Worm (Caenorhabditis elegans) whole organism, L4 larva: ENCODE results near the gene W05H9.2.

ENCODE experiments used
- F26F4.8 ChIP-seq: fragments of 200-800 bp; sonication (Bioruptor generic); conservative IDR thresholded peaks from 2 replicates; pipeline ENCODE4 v1.3.6; 2022; ENCODE audit warnings: missing genetic modification characterization, missing compliant biosample characterization
- F37D6.2 ChIP-seq: sonication (generic microtip); optimal IDR thresholded peaks from 2 replicates; lab custom pipeline; 2016; ENCODE audit warnings: mild to moderate bottlenecking, missing genetic modification characterization, missing compliant biosample characterization
- T20F7.1 ChIP-seq: fragments of 200-800 bp; sonication (Bioruptor generic); optimal IDR thresholded peaks from 2 replicates; lab custom pipeline; 2018; ENCODE audit warnings: mild to moderate bottlenecking, missing genetic modification characterization, missing compliant biosample characterization
- Y48G9A.11 ChIP-seq: fragments of 200-800 bp; sonication (Bioruptor generic); IDR thresholded peaks from 2 replicates; pipeline ENCODE4 v1.3.6; 2022; ENCODE audit warnings: missing genetic modification reagents, missing genetic modification characterization, missing compliant biosample characterization
- ZK337.2 ChIP-seq: fragments of 200-800 bp; sonication (Bioruptor generic); IDR thresholded peaks from 2 replicates; pipeline ENCODE4 v1.3.6; 2022; ENCODE audit warnings: missing genetic modification reagents, missing genetic modification characterization, missing compliant biosample characterization
- ZK546.5 ChIP-seq, 2 experiments: sonication (generic microtip); optimal IDR thresholded peaks; 2 replicates each; lab custom pipeline; 2017; ENCODE audit warnings: missing biosample characterization in 2 of 2, missing genetic modification characterization in 2 of 2
- attf-4 ChIP-seq: sonication (generic microtip); optimal IDR thresholded peaks from 3 replicates; lab custom pipeline; 2017; ENCODE audit warnings: missing biosample characterization, missing genetic modification characterization
- ceh-20 ChIP-seq: fragments of 200-800 bp; sonication (Bioruptor generic); IDR thresholded peaks from 2 replicates; pipeline ENCODE4 v1.3.6; 2022; ENCODE audit warnings: missing genetic modification reagents, missing genetic modification characterization, missing compliant biosample characterization
- ceh-32 ChIP-seq: sonication (generic microtip); optimal IDR thresholded peaks from 2 replicates; lab custom pipeline; 2016; ENCODE audit warnings: mild to moderate bottlenecking, missing genetic modification characterization, missing compliant biosample characterization; ENCODE audit not compliant: poor library complexity
- ceh-82 ChIP-seq: sonication (generic microtip); optimal IDR thresholded peaks from 2 replicates; lab custom pipeline; 2017; ENCODE audit warnings: missing biosample characterization, missing genetic modification characterization
- daf-12 ChIP-seq: fragments of 150-350 bp; optimal IDR thresholded peaks from 2 replicates; lab custom pipeline; 2014; ENCODE audit warnings: missing biosample characterization, missing genetic modification reagents, missing genetic modification characterization
- daf-16 ChIP-seq, 3 experiments: sonication (generic microtip); optimal IDR thresholded peaks; 2 replicates each; lab custom pipeline; 2016 to 2017; ENCODE audit warnings: missing genetic modification characterization in 3 of 3, missing genetic modification reagents in 3 of 3, mild to moderate bottlenecking in 2 of 3, missing compliant biosample characterization in 2 of 3, missing biosample characterization in 1 of 3, moderate library complexity in 1 of 3
- daf-19 ChIP-seq: fragments of 200-800 bp; sonication (Bioruptor generic); conservative IDR thresholded peaks from 2 replicates; pipeline ENCODE4 v1.3.6; 2022; ENCODE audit warnings: missing genetic modification characterization, missing compliant biosample characterization
- daf-8 ChIP-seq: fragments of 200-800 bp; sonication (Bioruptor generic); IDR thresholded peaks from 2 replicates; pipeline ENCODE4 v1.3.6; 2022; ENCODE audit warnings: missing genetic modification characterization, missing compliant biosample characterization
- dmd-8 ChIP-seq: fragments of 200-800 bp; sonication (Bioruptor generic); IDR thresholded peaks from 2 replicates; pipeline ENCODE4 v1.3.6; 2022; ENCODE audit warnings: missing genetic modification characterization, missing compliant biosample characterization
- dmd-9 ChIP-seq: fragments of 200-800 bp; sonication (Bioruptor generic); IDR thresholded peaks from 2 replicates; pipeline ENCODE4 v1.3.6; 2022; ENCODE audit warnings: missing genetic modification reagents, missing genetic modification characterization, missing compliant biosample characterization
- dpl-1 ChIP-seq: fragments of 150-350 bp; optimal IDR thresholded peaks from 2 replicates; lab custom pipeline; 2014; ENCODE audit warnings: missing biosample characterization, missing genetic modification reagents, missing genetic modification characterization
- duxl-1 ChIP-seq: sonication (generic microtip); optimal IDR thresholded peaks from 2 replicates; lab custom pipeline; 2016; ENCODE audit warnings: mild to moderate bottlenecking, missing genetic modification characterization, moderate library complexity, missing compliant biosample characterization; ENCODE audit not compliant: poor library complexity
- egl-43 ChIP-seq: fragments of 200-800 bp; sonication (Bioruptor generic); IDR thresholded peaks from 2 replicates; pipeline ENCODE4 v1.3.6; 2022; ENCODE audit warnings: missing genetic modification reagents, missing genetic modification characterization, missing compliant biosample characterization
- fos-1 ChIP-seq: fragments of 150-350 bp; optimal IDR thresholded peaks from 2 replicates; lab custom pipeline; 2014; ENCODE audit warnings: missing biosample characterization, missing genetic modification characterization
- gei-8 ChIP-seq: fragments of 200-800 bp; sonication (Bioruptor generic); optimal IDR thresholded peaks from 2 replicates; lab custom pipeline; 2018; ENCODE audit warnings: mild to moderate bottlenecking, missing genetic modification characterization, missing compliant biosample characterization
- hlh-11 ChIP-seq: fragments of 200-800 bp; sonication (Bioruptor generic); optimal IDR thresholded peaks from 2 replicates; lab custom pipeline; 2018; ENCODE audit warnings: mild to moderate bottlenecking, missing genetic modification characterization, missing compliant biosample characterization
- hlh-30 ChIP-seq: sonication (generic microtip); optimal IDR thresholded peaks from 2 replicates; lab custom pipeline; 2017; ENCODE audit warnings: antibody characterized with exemption, mild to moderate bottlenecking, missing genetic modification characterization, missing compliant biosample characterization; ENCODE audit not compliant: insufficient read depth
- lim-7 ChIP-seq: fragments of 200-800 bp; sonication (Bioruptor generic); IDR thresholded peaks from 2 replicates; pipeline ENCODE4 v1.3.6; 2022; ENCODE audit warnings: missing genetic modification characterization, missing compliant biosample characterization
- lin-39 ChIP-seq: fragments of 150-350 bp; optimal IDR thresholded peaks from 2 replicates; lab custom pipeline; 2014; ENCODE audit warnings: missing biosample characterization, missing genetic modification reagents, missing genetic modification characterization
- madf-5 ChIP-seq, 2 experiments: fragments of 200-800 bp; sonication (Bioruptor generic); IDR thresholded peaks; 2 replicates each; pipeline ENCODE4 v1.3.6; 2022; ENCODE audit warnings: missing compliant biosample characterization in 2 of 2, missing genetic modification characterization in 2 of 2
- mdl-1 ChIP-seq, 2 experiments: fragments of 150-350 bp in 1 of 2; sonication (generic microtip) in 1 of 2; optimal IDR thresholded peaks; 2 replicates each; lab custom pipeline; 2014 to 2017; ENCODE audit warnings: missing biosample characterization in 2 of 2, missing genetic modification characterization in 2 of 2
- mdt-29 ChIP-seq: fragments of 200-800 bp; sonication (Bioruptor generic); IDR thresholded peaks from 2 replicates; pipeline ENCODE4 v1.3.6; 2022; ENCODE audit warnings: missing genetic modification reagents, missing genetic modification characterization, missing compliant biosample characterization
- mep-1 ChIP-seq: fragments of 150-350 bp; sonication (generic microtip); optimal IDR thresholded peaks from 3 replicates; lab custom pipeline; 2014; ENCODE audit warnings: missing biosample characterization, missing genetic modification characterization
- mes-2 ChIP-seq: sonication (generic microtip); optimal IDR thresholded peaks from 2 replicates; lab custom pipeline; 2016; ENCODE audit warnings: missing genotype, mild to moderate bottlenecking, missing genetic modification characterization, missing compliant biosample characterization; ENCODE audit not compliant: poor library complexity, severe bottlenecking
- nhr-102 ChIP-seq: sonication (generic microtip); optimal IDR thresholded peaks from 2 replicates; lab custom pipeline; 2016; ENCODE audit warnings: mild to moderate bottlenecking, missing genetic modification characterization, moderate library complexity, missing compliant biosample characterization
- nhr-11 ChIP-seq: fragments of 150-350 bp; optimal IDR thresholded peaks from 2 replicates; lab custom pipeline; 2014; ENCODE audit warnings: missing biosample characterization, missing genetic modification characterization
- nhr-111 ChIP-seq: fragments of 200-800 bp; sonication (Bioruptor generic); optimal IDR thresholded peaks from 2 replicates; lab custom pipeline; 2018; ENCODE audit warnings: mild to moderate bottlenecking, missing genetic modification characterization, missing compliant biosample characterization
- nhr-25 ChIP-seq: sonication (generic microtip); optimal IDR thresholded peaks from 2 replicates; lab custom pipeline; 2017; ENCODE audit warnings: missing genetic modification characterization, mild to moderate bottlenecking, missing compliant biosample characterization, antibody characterized with exemption, moderate library complexity, borderline replicate concordance; ENCODE audit not compliant: insufficient read depth
- nhr-28 ChIP-seq: fragments of 150-350 bp; optimal IDR thresholded peaks from 2 replicates; lab custom pipeline; 2014; ENCODE audit warnings: missing biosample characterization, missing genetic modification characterization
- nhr-76 ChIP-seq: fragments of 150-350 bp; optimal IDR thresholded peaks from 2 replicates; lab custom pipeline; 2014; ENCODE audit warnings: missing biosample characterization, missing genetic modification characterization
- nhr-77 ChIP-seq: fragments of 150-350 bp; optimal IDR thresholded peaks from 2 replicates; lab custom pipeline; 2014; ENCODE audit warnings: missing biosample characterization, missing genetic modification characterization
- php-3 ChIP-seq: fragments of 200-800 bp; sonication (Bioruptor generic); IDR thresholded peaks from 2 replicates; pipeline ENCODE4 v1.3.6; 2022; ENCODE audit warnings: missing genetic modification reagents, missing genetic modification characterization, missing compliant biosample characterization
- saeg-2 ChIP-seq: fragments of 200-800 bp; sonication (Bioruptor generic); IDR thresholded peaks from 2 replicates; pipeline ENCODE4 v1.3.6; 2022; ENCODE audit warnings: missing genetic modification reagents, missing genetic modification characterization, missing compliant biosample characterization
- sdz-12 ChIP-seq: fragments of 200-800 bp; sonication (Bioruptor generic); optimal IDR thresholded peaks from 2 replicates; lab custom pipeline; 2018; ENCODE audit warnings: mild to moderate bottlenecking, missing genetic modification characterization, missing compliant biosample characterization
- set-16 ChIP-seq: fragments of 200-800 bp; sonication (Bioruptor generic); IDR thresholded peaks from 2 replicates; pipeline ENCODE4 v1.3.6; 2022; ENCODE audit warnings: missing genetic modification reagents, missing genetic modification characterization, missing compliant biosample characterization
- skn-1 ChIP-seq: fragments of 150-350 bp; optimal IDR thresholded peaks from 2 replicates; lab custom pipeline; 2014; ENCODE audit warnings: missing biosample characterization, missing genetic modification characterization
- snpc-1.2 ChIP-seq: fragments of 200-800 bp; sonication (Bioruptor generic); IDR thresholded peaks from 2 replicates; pipeline ENCODE4 v1.3.6; 2022; ENCODE audit warnings: missing genetic modification reagents, missing genetic modification characterization, missing compliant biosample characterization
- tra-1 ChIP-seq: fragments of 200-800 bp; sonication (Bioruptor generic); IDR thresholded peaks from 2 replicates; pipeline ENCODE4 v1.3.6; 2022; ENCODE audit warnings: missing genetic modification reagents, missing genetic modification characterization, missing compliant biosample characterization
- unc-62 ChIP-seq, 3 experiments: fragments of 150-350 bp in 1 of 3; sonication (generic microtip); optimal IDR thresholded peaks in 2 of 3; peaks in 1 of 3; 1 replicate in 1 of 3; 2 replicates in 2 of 3; lab custom pipeline; 2014 to 2017; ENCODE audit warnings: missing biosample characterization in 3 of 3, missing genetic modification characterization in 3 of 3, missing genetic modification reagents in 3 of 3, missing genotype in 1 of 3
- vab-7 ChIP-seq: fragments of 200-800 bp; sonication (Bioruptor generic); IDR thresholded peaks from 2 replicates; pipeline ENCODE4 v1.3.6; 2022; ENCODE audit warnings: missing genetic modification reagents, missing genetic modification characterization, missing compliant biosample characterization
- zfp-3 ChIP-seq: fragments of 200-800 bp; sonication (Bioruptor generic); conservative IDR thresholded peaks from 2 replicates; pipeline ENCODE4 v1.3.6; 2022; ENCODE audit warnings: missing genetic modification reagents, missing genetic modification characterization, missing compliant biosample characterization
- zip-2 ChIP-seq: fragments of 150-350 bp; optimal IDR thresholded peaks from 2 replicates; lab custom pipeline; 2014; ENCODE audit warnings: missing biosample characterization, missing genetic modification characterization
- ztf-11 ChIP-seq: fragments of 150-350 bp; optimal IDR thresholded peaks from 2 replicates; lab custom pipeline; 2014; ENCODE audit warnings: missing biosample characterization, missing genetic modification characterization
- ztf-7 ChIP-seq: fragments of 150-350 bp; optimal IDR thresholded peaks from 2 replicates; lab custom pipeline; 2014; ENCODE audit warnings: missing biosample characterization, missing genetic modification characterization

The W05H9.2 gene

ce11 chrX:6250272-6250752 lies 16.5 kb upstream of the W05H9.2 start (continued):
- TF ChIP-seq set-16 (0 out of 2 replicates have a peak, but pooled peaks have one; percentile 8), hlh-11 (tag; lab: Kevin White, UChicago) (peak; percentile 77), nhr-77 (tag; lab: Kevin White, UChicago) (no peak), Y48G9A.11 (GFP tag; lab: Robert Waterston, UW) (no peak), nhr-102 (tag; lab: Kevin White, UChicago) (no peak), ceh-20 (GFP tag; lab: Robert Waterston, UW) (0 out of 2 replicates have a peak, but pooled peaks have one; percentile 23), dmd-8 (GFP tag; lab: Robert Waterston, UW) (no peak), dpl-1 (GFP tag; lab: Kevin White, UChicago) (no peak), egl-43 (GFP tag; lab: Robert Waterston, UW) (no peak), madf-5 (GFP tag; IDR thresholded peaks at IDR 0.05; lab: Robert Waterston, UW) (no peak), lin-39 (tag; lab: Kevin White, UChicago) (no peak), gei-8 (GFP tag; lab: Kevin White, UChicago) (no peak), mes-2 (tag; lab: Kevin White, UChicago) (peak; percentile 32), F37D6.2 (tag; lab: Kevin White, UChicago) (no peak), ZK546.5 (tag; optimal IDR thresholded peaks at IDR 0.05; lab: Kevin White, UChicago) (no peak), unc-62 (GFP tag; optimal IDR thresholded peaks at IDR 0.05 in 1 of 2; lab: Kevin White, UChicago) (no peak), unc-62 (tag; optimal IDR thresholded peaks at IDR 0.05; lab: Kevin White, UChicago) (no peak), ztf-11 (tag; lab: Kevin White, UChicago) (no peak), daf-19 (GFP tag; lab: Robert Waterston, UW) (no peak), zfp-3 (GFP tag; lab: Robert Waterston, UW) (no peak), nhr-111 (no peak), skn-1 (tag; lab: Kevin White, UChicago) (no peak), nhr-25 (peak; percentile 23), F26F4.8 (GFP tag; lab: Robert Waterston, UW) (no peak), zip-2 (tag; lab: Kevin White, UChicago) (no peak), daf-12 (tag; lab: Kevin White, UChicago) (no peak), ceh-32 (tag; lab: Kevin White, UChicago) (no peak), mdl-1 (tag; optimal IDR thresholded peaks at IDR 0.05; lab: Kevin White, UChicago) (peak in 1 of 2 experiments; percentile 52), ceh-82 (tag; lab: Kevin White, UChicago) (no peak), nhr-11 (tag; lab: Kevin White, UChicago) (no peak), daf-16 (GFP tag; optimal IDR thresholded peaks at IDR 0.05; lab: Kevin White, UChicago) (no peak), daf-16 (tag; optimal IDR thresholded peaks at IDR 0.05; lab: Kevin White, UChicago) (peak; percentile 84), lim-7 (GFP tag; lab: Robert Waterston, UW) (no peak), duxl-1 (tag; lab: Kevin White, UChicago) (no peak), nhr-28 (peak; percentile 72), attf-4 (tag; lab: Kevin White, UChicago) (no peak), tra-1 (GFP tag; lab: Robert Waterston, UW) (peak; percentile 71), nhr-76 (tag; lab: Kevin White, UChicago) (no peak), snpc-1.2 (GFP tag; lab: Robert Waterston, UW) (no peak), daf-8 (GFP tag; lab: Robert Waterston, UW) (no peak), vab-7 (GFP tag; lab: Robert Waterston, UW) (no peak), ZK337.2 (no peak), mep-1 (tag; lab: Kevin White, UChicago) (peak; percentile 75), php-3 (GFP tag; lab: Robert Waterston, UW) (no peak), hlh-30 (tag; lab: Kevin White, UChicago) (peak; percentile 54), saeg-2 (no peak), sdz-12 (GFP tag; lab: Kevin White, UChicago) (no peak), ztf-7 (tag; lab: Kevin White, UChicago) (peak; percentile 81), fos-1 (tag; lab: Kevin White, UChicago) (no peak), dmd-9 (no peak), T20F7.1 (GFP tag; lab: Kevin White, UChicago) (no peak), mdt-29 (GFP tag; lab: Robert Waterston, UW) (no peak)
